Fruit fly (Drosophila melanogaster): ENCODE data around the gene FoxK.

FoxK gene

dm6 chr3L:11084557-11085231 lies 35.9 kb downstream of the FoxK start (continued):
- peak; percentile 93 for TF ChIP-seq CG32532 (GFP tag; IDR thresholded peaks at IDR 0.05)
- TF ChIP-seq Neu2 (GFP tag; optimal IDR thresholded peaks at IDR 0.05; ENCODE audit: borderline replicate concordance), result peak; percentile 86
- TF ChIP-seq B-H1 (GFP tag; IDR thresholded peaks at IDR 0.05), result peak; percentile 95
- TF ChIP-seq ken (GFP tag; IDR thresholded peaks at IDR 0.05), result peak; percentile 95
- TF ChIP-seq schlank (tag; optimal IDR thresholded peaks at IDR 0.05), result peak; percentile 70
- peak; percentile 94 for TF ChIP-seq Fer1 (GFP tag; optimal IDR thresholded peaks at IDR 0.05)
- peak in 1 of 2 experiments; percentile 89 for TF ChIP-seq tll (GFP tag; optimal IDR thresholded peaks at IDR 0.05)
- TF ChIP-seq bsh (GFP tag; optimal IDR thresholded peaks at IDR 0.05), result peak; percentile 97 to 99
- TF ChIP-seq CG34224 (GFP tag; IDR thresholded peaks at IDR 0.05; ENCODE audit: partially characterized antibody), result no peak
- peak; percentile 92 for TF ChIP-seq mam (GFP tag; optimal IDR thresholded peaks at IDR 0.05)
- TF ChIP-seq YL-1 (GFP tag; optimal IDR thresholded peaks at IDR 0.05), result peak; percentile 91
- TF ChIP-seq odd (GFP tag; optimal IDR thresholded peaks at IDR 0.05), result peak; percentile 95
- TF ChIP-seq pros (GFP tag; optimal IDR thresholded peaks at IDR 0.05), result peak; percentile 73
- TF ChIP-seq Dbx (GFP tag; IDR thresholded peaks at IDR 0.05), result peak; percentile 82; the same call in 2 of the 3 replicates
- peak; percentile 80 for TF ChIP-seq Doc2 (GFP tag; IDR thresholded peaks at IDR 0.05)
- peak; percentile 89 for TF ChIP-seq Hmx (GFP tag; optimal IDR thresholded peaks at IDR 0.05)
- no peak for TF ChIP-seq lov (optimal IDR thresholded peaks at IDR 0.05)
- TF ChIP-seq lov (GFP tag; IDR thresholded peaks at IDR 0.05), result peak; percentile 97
- TF ChIP-seq row (GFP tag; IDR thresholded peaks at IDR 0.05), result peak; percentile 97
- peak; percentile 94 for TF ChIP-seq ind (GFP tag; optimal IDR thresholded peaks at IDR 0.05)
- peak; percentile 89 for TF ChIP-seq CG6683 (GFP tag; optimal IDR thresholded peaks at IDR 0.05)
- peak; percentile 97 for TF ChIP-seq CG17361 (GFP tag; IDR thresholded peaks at IDR 0.05)
- TF ChIP-seq org-1 (GFP tag; optimal IDR thresholded peaks at IDR 0.05), result peak; percentile 93
- TF ChIP-seq stwl (tag; optimal IDR thresholded peaks at IDR 0.05), result peak; percentile 62
- TF ChIP-seq CG6813 (GFP tag; optimal IDR thresholded peaks at IDR 0.05), result peak; percentile 93
- peak; percentile 79 for TF ChIP-seq scrt (GFP tag; optimal IDR thresholded peaks at IDR 0.05)
- peak; percentile 92 for TF ChIP-seq CG30431 (GFP tag; optimal IDR thresholded peaks at IDR 0.05)
- TF ChIP-seq rib (GFP tag; IDR thresholded peaks at IDR 0.05), result peak; percentile 89
- peak; percentile 95 for TF ChIP-seq tgo (GFP tag; IDR thresholded peaks at IDR 0.05)
- peak; percentile 77 for TF ChIP-seq Usf (GFP tag; optimal IDR thresholded peaks at IDR 0.05)
- no peak for TF ChIP-seq prd (optimal IDR thresholded peaks at IDR 0.05)
- peak; percentile 98 for TF ChIP-seq prd (GFP tag; IDR thresholded peaks at IDR 0.05)
- TF ChIP-seq sens-2 (GFP tag; IDR thresholded peaks at IDR 0.05), result peak; percentile 97
- TF ChIP-seq C15 (GFP tag; IDR thresholded peaks at IDR 0.05), result peak; percentile 81
- TF ChIP-seq TFAM (GFP tag; optimal IDR thresholded peaks at IDR 0.05), result peak; percentile 71
- TF ChIP-seq lmd (GFP tag; IDR thresholded peaks at IDR 0.05), result peak; percentile 95
- TF ChIP-seq CG4404 (GFP tag; IDR thresholded peaks at IDR 0.05), result peak; percentile 91
- TF ChIP-seq zfh1 (GFP tag; IDR thresholded peaks at IDR 0.05), result peak; percentile 98
- peak; percentile 97 for TF ChIP-seq CG4820 (GFP tag; optimal IDR thresholded peaks at IDR 0.05)
- peak; percentile 92 for TF ChIP-seq ems (GFP tag; optimal IDR thresholded peaks at IDR 0.05)
- peak; percentile 96 for TF ChIP-seq tap (tag; optimal IDR thresholded peaks at IDR 0.05)
- peak; percentile 24 for TF ChIP-seq pfk (GFP tag; optimal IDR thresholded peaks at IDR 0.05)
- peak; percentile 86 for TF ChIP-seq CG7987 (GFP tag; optimal IDR thresholded peaks at IDR 0.05)
- TF ChIP-seq sr (GFP tag; IDR thresholded peaks at IDR 0.05), result peak; percentile 91
- peak; percentile 76 for TF ChIP-seq CG31365 (tag; optimal IDR thresholded peaks at IDR 0.05)
- no peak for TF ChIP-seq Scr (GFP tag; IDR thresholded peaks at IDR 0.05; ENCODE audit: partially characterized antibody)
- peak; percentile 73 for TF ChIP-seq CG16779 (GFP tag; IDR thresholded peaks at IDR 0.05)
- TF ChIP-seq wor (GFP tag; IDR thresholded peaks at IDR 0.05), result peak; percentile 92
- TF ChIP-seq ssp (GFP tag; IDR thresholded peaks at IDR 0.05), result peak; percentile 86
- peak; percentile 91 for TF ChIP-seq CG7372 (GFP tag; IDR thresholded peaks at IDR 0.05)
